Fruit fly (Drosophila melanogaster) Kc167 (cell line): Measurements from ENCODE around the gene Cow.

ENCODE experiments used
- Myc ChIP-seq: fragments of >200 bp; optimal IDR thresholded peaks from 2 replicates; lab custom pipeline; 2017; ENCODE audit warnings: missing external identifiers
- h ChIP-seq: fragments of >200 bp; optimal IDR thresholded peaks from 3 replicates; lab custom pipeline; 2018; ENCODE audit warnings: missing external identifiers
- psq ChIP-seq: fragments of >200 bp; optimal IDR thresholded peaks from 2 replicates; lab custom pipeline; 2017; ENCODE audit warnings: missing external identifiers

DNA sequence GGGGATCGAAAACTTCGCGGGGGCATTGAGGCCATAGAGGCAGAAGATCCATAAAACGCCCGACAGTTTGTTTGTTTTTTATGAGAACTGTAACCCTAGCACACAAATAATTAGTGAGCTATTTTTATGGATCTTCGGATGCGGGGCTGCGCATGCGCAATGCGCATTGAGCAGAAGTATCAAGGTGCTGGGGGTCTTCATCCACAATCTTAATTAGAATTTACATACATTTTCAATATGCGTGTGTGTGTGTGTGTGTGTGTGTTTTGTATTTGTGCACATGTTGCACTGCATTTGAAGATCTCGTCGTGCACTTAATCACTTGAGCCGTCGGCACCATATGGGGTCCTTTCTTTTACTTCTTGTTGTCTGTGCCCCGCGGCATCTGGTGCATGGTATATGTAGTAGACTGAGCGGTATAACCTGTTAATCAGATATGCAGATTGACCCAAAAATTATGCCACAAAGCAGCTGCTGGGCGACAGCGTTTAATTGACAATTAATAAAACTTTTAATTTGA lies 69.7 kb downstream of the Cow start:
- TF ChIP-seq psq (lab: Kevin White, UChicago) (no peak), h (no peak), Myc (lab: Kevin White, UChicago) (no peak)
